Worm (Caenorhabditis elegans) whole organism, L4 larva: ENCODE data around the gene T10H9.8.

ENCODE experiments used
- Y48G9A.11 ChIP-seq: fragments of 200-800 bp; sonication (Bioruptor generic); IDR thresholded peaks from 2 replicates; pipeline ENCODE4 v1.3.6; 2022; ENCODE audit warnings: missing genetic modification reagents, missing genetic modification characterization, missing compliant biosample characterization
- Y75B8A.6 ChIP-seq: fragments of 200-800 bp; sonication (Bioruptor generic); IDR thresholded peaks from 2 replicates; pipeline ENCODE4 v1.3.6; 2022; ENCODE audit warnings: missing genetic modification reagents, missing genetic modification characterization, missing compliant biosample characterization
- ZK546.5 ChIP-seq, 2 experiments: sonication (generic microtip); optimal IDR thresholded peaks; 2 replicates each; lab custom pipeline; 2017; ENCODE audit warnings: missing biosample characterization in 2 of 2, missing genetic modification characterization in 2 of 2
- dmd-6 ChIP-seq: fragments of 200-800 bp; sonication (Bioruptor generic); IDR thresholded peaks from 2 replicates; pipeline ENCODE4 v1.3.6; 2022; ENCODE audit warnings: missing genetic modification reagents, missing genetic modification characterization, missing compliant biosample characterization
- dve-1 ChIP-seq: sonication (generic microtip); optimal IDR thresholded peaks from 2 replicates; lab custom pipeline; 2017; ENCODE audit warnings: antibody characterized with exemption, mild to moderate bottlenecking, missing genetic modification characterization, missing compliant biosample characterization; ENCODE audit not compliant: insufficient read depth
- mxl-2 ChIP-seq: fragments of 200-800 bp; sonication (Bioruptor generic); conservative IDR thresholded peaks from 2 replicates; pipeline ENCODE4 v1.3.6; 2022; ENCODE audit warnings: missing genetic modification reagents, missing genetic modification characterization, missing compliant biosample characterization
- mxl-3 ChIP-seq: fragments of 200-800 bp; sonication (Bioruptor generic); optimal IDR thresholded peaks from 2 replicates; lab custom pipeline; 2018; ENCODE audit warnings: mild to moderate bottlenecking, missing genetic modification characterization, missing compliant biosample characterization
- nhr-28 ChIP-seq: fragments of 150-350 bp; optimal IDR thresholded peaks from 2 replicates; lab custom pipeline; 2014; ENCODE audit warnings: missing biosample characterization, missing genetic modification characterization

The T10H9.8 gene

ce11 chrV:6699021-6699420 is 46.9 kb downstream of the T10H9.8 start:
- TF ChIP-seq nhr-28 (peak; percentile 99), dmd-6 (GFP tag; lab: Robert Waterston, UW) (no peak), dve-1 (tag; lab: Kevin White, UChicago) (no peak)

- TF ChIP-seq mxl-3 (GFP tag; lab: Kevin White, UChicago): peak; percentile 14
- no peak for TF ChIP-seq mxl-2 (GFP tag; lab: Robert Waterston, UW)
These were observed 47.7 kb downstream of the T10H9.8 start for ce11 chrV:6699833-6700232.

ce11 chrV:6702692-6703091 is 50.5 kb downstream of the T10H9.8 start, which contains the start of gene era-1:
era-1 (plus strand) TSS chrV:6703057.
- TF ChIP-seq Y75B8A.6 (GFP tag; lab: Robert Waterston, UW) (no peak), ZK546.5 (tag; optimal IDR thresholded peaks at IDR 0.05; lab: Kevin White, UChicago) (no peak), Y48G9A.11 (GFP tag; lab: Robert Waterston, UW) (0 out of 2 replicates have a peak, but pooled peaks have one; percentile 32)
